Worm (Caenorhabditis elegans) whole organism, late embryonic: Measurements from ENCODE around the gene C03E10.3.

Experiments
- C38D4.7 ChIP-seq: fragments of 200-800 bp; sonication (Bioruptor generic); optimal IDR thresholded peaks from 2 replicates; lab custom pipeline; 2018; ENCODE audit warnings: mild to moderate bottlenecking, missing genetic modification characterization, moderate library complexity, missing compliant biosample characterization
- K02D7.2 ChIP-seq: sonication (generic microtip); optimal IDR thresholded peaks from 2 replicates; lab custom pipeline; 2017; ENCODE audit warnings: mild to moderate bottlenecking, missing genetic modification characterization, missing compliant biosample characterization
- K09A11.1 ChIP-seq: sonication (generic microtip); optimal IDR thresholded peaks from 2 replicates; lab custom pipeline; 2017; ENCODE audit warnings: antibody characterized with exemption, mild to moderate bottlenecking, missing genetic modification characterization, missing compliant biosample characterization; ENCODE audit not compliant: insufficient read depth
- Y22D7AL.16 ChIP-seq: sonication (generic microtip); optimal IDR thresholded peaks from 2 replicates; lab custom pipeline; 2016; ENCODE audit warnings: missing genetic modification characterization, missing compliant biosample characterization
- ahr-1 ChIP-seq: sonication (generic microtip); optimal IDR thresholded peaks from 2 replicates; lab custom pipeline; 2016; ENCODE audit warnings: missing genetic modification characterization, missing compliant biosample characterization
- ceh-18 ChIP-seq: sonication (generic microtip); optimal IDR thresholded peaks from 2 replicates; lab custom pipeline; 2016; ENCODE audit warnings: missing genetic modification characterization, missing compliant biosample characterization
- ceh-22 ChIP-seq: sonication (generic microtip); optimal IDR thresholded peaks from 2 replicates; lab custom pipeline; 2017; ENCODE audit warnings: missing biosample characterization, missing genetic modification characterization
- ceh-30 ChIP-seq: fragments of 150-350 bp; optimal IDR thresholded peaks from 2 replicates; lab custom pipeline; 2014; ENCODE audit warnings: missing biosample characterization, missing genetic modification characterization
- ceh-31 ChIP-seq: sonication (generic microtip); optimal IDR thresholded peaks from 2 replicates; lab custom pipeline; 2016; ENCODE audit warnings: missing genetic modification characterization, missing compliant biosample characterization
- ceh-34 ChIP-seq: sonication (generic microtip); optimal IDR thresholded peaks from 2 replicates; lab custom pipeline; 2016; ENCODE audit warnings: mild to moderate bottlenecking, missing genetic modification characterization, missing compliant biosample characterization
- ceh-9 ChIP-seq: sonication (generic microtip); optimal IDR thresholded peaks from 2 replicates; lab custom pipeline; 2016; ENCODE audit warnings: mild to moderate bottlenecking, missing genetic modification characterization, inconsistent platforms, missing compliant biosample characterization
- elt-2 ChIP-seq: sonication (generic microtip); optimal IDR thresholded peaks from 2 replicates; lab custom pipeline; 2016; ENCODE audit warnings: missing genetic modification reagents, missing genetic modification characterization, missing compliant biosample characterization
- fax-1 ChIP-seq: sonication (generic microtip); optimal IDR thresholded peaks from 2 replicates; lab custom pipeline; 2016; ENCODE audit warnings: missing genotype, missing genetic modification characterization, missing compliant biosample characterization
- hlh-6 ChIP-seq: sonication (generic microtip); optimal IDR thresholded peaks from 2 replicates; lab custom pipeline; 2016; ENCODE audit warnings: missing genotype, missing genetic modification characterization, missing compliant biosample characterization
- hlh-8 ChIP-seq: sonication (generic microtip); optimal IDR thresholded peaks from 2 replicates; lab custom pipeline; 2016; ENCODE audit warnings: missing genotype, missing genetic modification characterization, missing compliant biosample characterization
- lin-11 ChIP-seq: fragments of 200-800 bp; sonication (Bioruptor generic); optimal IDR thresholded peaks from 2 replicates; lab custom pipeline; 2018; ENCODE audit warnings: mild to moderate bottlenecking, missing genetic modification characterization, missing compliant biosample characterization
- nfya-1 ChIP-seq: sonication (generic microtip); optimal IDR thresholded peaks from 2 replicates; lab custom pipeline; 2017; ENCODE audit warnings: missing genetic modification characterization, mild to moderate bottlenecking, missing compliant biosample characterization, antibody characterized with exemption, moderate library complexity
- nhr-232 ChIP-seq: sonication (generic microtip); optimal IDR thresholded peaks from 2 replicates; lab custom pipeline; 2016; ENCODE audit warnings: missing genetic modification characterization, missing compliant biosample characterization
- npax-4 ChIP-seq: sonication (generic microtip); optimal IDR thresholded peaks from 2 replicates; lab custom pipeline; 2016; ENCODE audit warnings: missing genetic modification characterization, missing compliant biosample characterization
- pag-3 ChIP-seq: sonication (generic microtip); optimal IDR thresholded peaks from 2 replicates; lab custom pipeline; 2016; ENCODE audit warnings: missing compliant biosample characterization, missing genetic modification characterization, borderline replicate concordance
- pat-9 ChIP-seq: fragments of 200-800 bp; sonication (Bioruptor generic); optimal IDR thresholded peaks from 2 replicates; lab custom pipeline; 2018; ENCODE audit warnings: mild to moderate bottlenecking, missing genetic modification characterization, moderate library complexity, missing compliant biosample characterization
- pax-1 ChIP-seq: fragments of 150-350 bp; optimal IDR thresholded peaks from 2 replicates; lab custom pipeline; 2014; ENCODE audit warnings: missing biosample characterization, missing genetic modification characterization
- pha-2 ChIP-seq: sonication (generic microtip); optimal IDR thresholded peaks from 2 replicates; lab custom pipeline; 2017; ENCODE audit warnings: mild to moderate bottlenecking, missing genetic modification characterization, missing compliant biosample characterization
- pha-4 ChIP-seq: fragments of 150-350 bp; optimal IDR thresholded peaks from 2 replicates; lab custom pipeline; 2018; ENCODE audit warnings: missing biosample characterization, missing genetic modification reagents, missing genetic modification characterization
- pros-1 ChIP-seq: fragments of 150-350 bp; optimal IDR thresholded peaks from 2 replicates; lab custom pipeline; 2014; ENCODE audit warnings: missing biosample characterization, missing genetic modification reagents, missing genetic modification characterization
- rnt-1 ChIP-seq: sonication (generic microtip); optimal IDR thresholded peaks from 2 replicates; lab custom pipeline; 2016; ENCODE audit warnings: missing genetic modification characterization, missing compliant biosample characterization
- sdc-2 ChIP-seq: sonication (generic microtip); optimal IDR thresholded peaks from 2 replicates; lab custom pipeline; 2016; ENCODE audit warnings: missing genotype, missing genetic modification characterization, missing compliant biosample characterization
- sox-4 ChIP-seq: sonication (generic microtip); optimal IDR thresholded peaks from 2 replicates; lab custom pipeline; 2017; ENCODE audit warnings: mild to moderate bottlenecking, missing genetic modification characterization, inconsistent platforms, missing compliant biosample characterization
- syd-9 ChIP-seq: sonication (generic microtip); optimal IDR thresholded peaks from 2 replicates; lab custom pipeline; 2016; ENCODE audit warnings: mild to moderate bottlenecking, missing genetic modification characterization, moderate library complexity, missing compliant biosample characterization
- ttx-3 ChIP-seq: sonication (generic microtip); optimal IDR thresholded peaks from 2 replicates; lab custom pipeline; 2016; ENCODE audit warnings: missing genetic modification reagents, missing genetic modification characterization, missing compliant biosample characterization
- unc-42 ChIP-seq: sonication (generic microtip); optimal IDR thresholded peaks from 2 replicates; lab custom pipeline; 2016; ENCODE audit warnings: missing genotype, missing genetic modification characterization, missing compliant biosample characterization
- unc-55 ChIP-seq: sonication (generic microtip); optimal IDR thresholded peaks from 2 replicates; lab custom pipeline; 2017; ENCODE audit warnings: missing biosample characterization, missing genetic modification reagents, missing genetic modification characterization
- zip-5 ChIP-seq: sonication (generic microtip); optimal IDR thresholded peaks from 2 replicates; lab custom pipeline; 2016; ENCODE audit warnings: missing genetic modification characterization, missing compliant biosample characterization

Gene C03E10.3

ce11 chrV:11308346-11308745, 22.1 kb downstream of the C03E10.3 start, which contains the start of gene snf-11:
TSS of gene snf-11 (minus strand) at chrV:11308446.
- TF ChIP-seq ttx-3 (tag; lab: Kevin White, UChicago) = no peak
- no peak for TF ChIP-seq zip-5 (tag; lab: Kevin White, UChicago)
- no peak for TF ChIP-seq pax-1 (tag; lab: Kevin White, UChicago)
- no peak for TF ChIP-seq pag-3 (tag; lab: Kevin White, UChicago)
- TF ChIP-seq lin-11 (tag; lab: Kevin White, UChicago) = no peak
- no peak for TF ChIP-seq nfya-1 (tag; lab: Kevin White, UChicago)
- TF ChIP-seq ceh-30 (tag; lab: Kevin White, UChicago) = no peak
- TF ChIP-seq pha-2 (tag; lab: Kevin White, UChicago) = no peak
- no peak for TF ChIP-seq ceh-22
- no peak for TF ChIP-seq unc-42 (tag; lab: Kevin White, UChicago)
- TF ChIP-seq ceh-34 (tag; lab: Kevin White, UChicago) = no peak
- TF ChIP-seq K09A11.1 (tag; lab: Kevin White, UChicago) = no peak
- TF ChIP-seq npax-4 = no peak
- TF ChIP-seq nhr-232 (tag; lab: Kevin White, UChicago) = no peak
- TF ChIP-seq sdc-2 = no peak
- no peak for TF ChIP-seq syd-9 (tag; lab: Kevin White, UChicago)
- TF ChIP-seq Y22D7AL.16 (tag; lab: Kevin White, UChicago) = no peak
- no peak for TF ChIP-seq hlh-8 (tag; lab: Kevin White, UChicago)
- TF ChIP-seq sox-4 (tag; lab: Kevin White, UChicago) = no peak

- TF ChIP-seq C38D4.7 (GFP tag; lab: Kevin White, UChicago) (no peak), hlh-6 (tag; lab: Kevin White, UChicago) (peak; percentile 15), nhr-232 (tag; lab: Kevin White, UChicago) (no peak), ceh-18 (tag; lab: Kevin White, UChicago) (peak; percentile 85), ceh-31 (no peak), unc-55 (GFP tag; lab: Kevin White, UChicago) (peak; percentile 55), pha-4 (tag; lab: Kevin White, UChicago) (no peak), pag-3 (tag; lab: Kevin White, UChicago) (no peak), rnt-1 (tag; lab: Kevin White, UChicago) (peak; percentile 66), ceh-30 (tag; lab: Kevin White, UChicago) (no peak), hlh-8 (tag; lab: Kevin White, UChicago) (no peak), K02D7.2 (tag; lab: Kevin White, UChicago) (no peak), nfya-1 (tag; lab: Kevin White, UChicago) (peak; percentile 59), pat-9 (peak; percentile 19), fax-1 (tag; lab: Kevin White, UChicago) (no peak), ceh-34 (tag; lab: Kevin White, UChicago) (peak; percentile 6), pros-1 (no peak)
These were observed 22.7 kb downstream of the C03E10.3 start for ce11 chrV:11308915-11309314.

- no peak for TF ChIP-seq ahr-1 (tag; lab: Kevin White, UChicago)
- TF ChIP-seq ceh-9 (tag; lab: Kevin White, UChicago) = no peak
- peak; percentile 95 for TF ChIP-seq elt-2 (tag; lab: Kevin White, UChicago)
These were observed 24.8 kb downstream of the C03E10.3 start, which contains the start of gene T03F7.7 for ce11 chrV:11311013-11311472. TSS of gene T03F7.7 (plus strand) at chrV:11311422.

- TF ChIP-seq zip-5 (tag; lab: Kevin White, UChicago) = no peak
- TF ChIP-seq, all 69 proteins: peak for 0
These were observed 26.7 kb downstream of the C03E10.3 start for ce11 chrV:11312904-11313303.
